Fruit fly (Drosophila melanogaster) whole organism, embryonic: ENCODE measurements around the gene Trmt6.
A peak's percentile ranks its signal among the peaks of the same experiment; 100 is the strongest.

Source experiments
- Atf3 ChIP-seq: fragments of 200-800 bp; sonication (Bioruptor generic); optimal IDR thresholded peaks from 3 replicates; lab custom pipeline; 2016; ENCODE audit warnings: missing biosample characterization, missing genetic modification characterization
- B-H2 ChIP-seq: fragments of 200-800 bp; sonication (Bioruptor generic); optimal IDR thresholded peaks from 2 replicates; lab custom pipeline; 2018; ENCODE audit warnings: missing biosample characterization, mild to moderate bottlenecking, missing genetic modification characterization
- CG10267 ChIP-seq: fragments of 200-800 bp; sonication (Bioruptor generic); optimal IDR thresholded peaks from 2 replicates; lab custom pipeline; 2018; ENCODE audit warnings: missing biosample characterization, mild to moderate bottlenecking, missing genetic modification characterization, moderate library complexity
- CG12236 ChIP-seq: fragments of 200-800 bp; sonication (Bioruptor generic); optimal IDR thresholded peaks from 2 replicates; lab custom pipeline; 2016; ENCODE audit warnings: missing biosample characterization, missing genetic modification characterization
- CG16779 ChIP-seq: fragments of 200-800 bp; sonication (Bioruptor generic); IDR thresholded peaks from 2 replicates; pipeline ENCODE4 v1.3.6; 2022; ENCODE audit warnings: missing biosample characterization, missing genetic modification characterization
- CG2120 ChIP-seq: fragments of 200-800 bp; sonication (Bioruptor generic); optimal IDR thresholded peaks from 3 replicates; lab custom pipeline; 2016; ENCODE audit warnings: missing biosample characterization, missing genetic modification characterization
- CG2202 ChIP-seq: fragments of 200-800 bp; sonication (Bioruptor generic); optimal IDR thresholded peaks from 2 replicates; lab custom pipeline; 2018; ENCODE audit warnings: missing biosample characterization, mild to moderate bottlenecking, missing genetic modification characterization
- CG31388 ChIP-seq: fragments of 200-800 bp; sonication (Bioruptor generic); optimal IDR thresholded peaks from 2 replicates; lab custom pipeline; 2016; ENCODE audit warnings: missing biosample characterization, missing genetic modification characterization
- CG33213 ChIP-seq: fragments of 200-800 bp; sonication (Bioruptor generic); optimal IDR thresholded peaks from 3 replicates; lab custom pipeline; 2016; ENCODE audit warnings: missing biosample characterization, missing genetic modification characterization
- CG34224 ChIP-seq: fragments of 200-800 bp; sonication (Bioruptor generic); IDR thresholded peaks from 3 replicates; pipeline ENCODE4 v1.3.6; 2022; ENCODE audit warnings: missing biosample characterization, missing genetic modification characterization; ENCODE audit not compliant: partially characterized antibody
- CG4360 ChIP-seq: fragments of 200-800 bp; sonication (Bioruptor generic); IDR thresholded peaks from 2 replicates; pipeline ENCODE4 v1.3.6; 2022; ENCODE audit warnings: missing biosample characterization, missing genetic modification characterization
- CG4707 ChIP-seq: fragments of 200-800 bp; sonication (Bioruptor generic); optimal IDR thresholded peaks from 2 replicates; lab custom pipeline; 2018; ENCODE audit warnings: missing biosample characterization, mild to moderate bottlenecking, missing genetic modification characterization, moderate library complexity
- CG7928 ChIP-seq: fragments of 200-800 bp; sonication (Bioruptor generic); optimal IDR thresholded peaks from 2 replicates; lab custom pipeline; 2017; ENCODE audit warnings: missing biosample characterization, mild to moderate bottlenecking, missing genetic modification characterization
- CG8765 ChIP-seq: fragments of 200-800 bp; sonication (Bioruptor generic); IDR thresholded peaks from 2 replicates; pipeline ENCODE4 v1.3.6; 2022; ENCODE audit warnings: missing biosample characterization, missing genetic modification characterization
- CG8944 ChIP-seq: fragments of 200-800 bp; sonication (Bioruptor generic); optimal IDR thresholded peaks from 3 replicates; lab custom pipeline; 2016; ENCODE audit warnings: missing biosample characterization, missing genetic modification characterization
- Chrac-16 ChIP-seq: fragments of 200-800 bp; sonication (Bioruptor generic); optimal IDR thresholded peaks from 3 replicates; lab custom pipeline; 2016; ENCODE audit warnings: missing biosample characterization, missing genetic modification characterization
- D19B ChIP-seq: fragments of 200-800 bp; sonication (Bioruptor generic); optimal IDR thresholded peaks from 2 replicates; lab custom pipeline; 2017; ENCODE audit warnings: missing biosample characterization, mild to moderate bottlenecking, missing genetic modification characterization
- Dbx ChIP-seq: fragments of 200-800 bp; sonication (Bioruptor generic); IDR thresholded peaks from 3 replicates; pipeline ENCODE4 v1.3.6; 2022; ENCODE audit warnings: missing biosample characterization, missing genetic modification characterization
- Dip3 ChIP-seq: fragments of 200-800 bp; sonication (Bioruptor generic); optimal IDR thresholded peaks from 3 replicates; lab custom pipeline; 2016; ENCODE audit warnings: missing biosample characterization, missing genetic modification characterization
- Fer3 ChIP-seq: fragments of 200-800 bp; sonication (Bioruptor generic); optimal IDR thresholded peaks from 2 replicates; lab custom pipeline; 2018; ENCODE audit warnings: missing biosample characterization, mild to moderate bottlenecking, missing genetic modification characterization, moderate library complexity
- Gsc ChIP-seq: fragments of 200-800 bp; sonication (Bioruptor generic); IDR thresholded peaks from 2 replicates; pipeline ENCODE4 v1.3.6; 2022; ENCODE audit warnings: missing biosample characterization, missing genetic modification characterization
- HHEX ChIP-seq: fragments of 200-800 bp; sonication (Bioruptor generic); optimal IDR thresholded peaks from 3 replicates; lab custom pipeline; 2017; ENCODE audit warnings: missing biosample characterization, mild to moderate bottlenecking, missing genetic modification characterization, missing genetic modification reagents
- Hmr ChIP-seq: fragments of 200-800 bp; sonication (Bioruptor generic); optimal IDR thresholded peaks from 3 replicates; lab custom pipeline; 2017; ENCODE audit warnings: mild to moderate bottlenecking, missing biosample characterization, missing genetic modification reagents, missing genetic modification characterization
- Hmx ChIP-seq: fragments of 200-800 bp; sonication (Bioruptor generic); optimal IDR thresholded peaks from 2 replicates; lab custom pipeline; 2016; ENCODE audit warnings: missing biosample characterization, missing genetic modification characterization
- Lhr ChIP-seq: fragments of 200-800 bp; sonication (Bioruptor generic); optimal IDR thresholded peaks from 3 replicates; lab custom pipeline; 2017; ENCODE audit warnings: mild to moderate bottlenecking, missing biosample characterization, missing genetic modification reagents, missing genetic modification characterization
- Opbp ChIP-seq: fragments of 200-800 bp; sonication (Bioruptor generic); IDR thresholded peaks from 3 replicates; pipeline ENCODE4 v1.3.6; 2022; ENCODE audit warnings: missing biosample characterization, missing genetic modification characterization; ENCODE audit not compliant: partially characterized antibody
- PHDP ChIP-seq: fragments of 200-800 bp; sonication (Bioruptor generic); optimal IDR thresholded peaks from 3 replicates; lab custom pipeline; 2018; ENCODE audit warnings: missing biosample characterization, mild to moderate bottlenecking, missing genetic modification characterization, moderate library complexity
- Sin3A ChIP-seq: fragments of >200 bp; optimal IDR thresholded peaks from 2 replicates; lab custom pipeline; 2018
- Sry-β ChIP-seq: fragments of 200-800 bp; sonication (Bioruptor generic); optimal IDR thresholded peaks from 2 replicates; lab custom pipeline; 2018; ENCODE audit warnings: missing biosample characterization, mild to moderate bottlenecking, missing genetic modification characterization, moderate library complexity
- ab ChIP-seq: fragments of 200-800 bp; sonication (Bioruptor generic); optimal IDR thresholded peaks from 2 replicates; lab custom pipeline; 2016; ENCODE audit warnings: missing biosample characterization, missing genetic modification characterization
- ara ChIP-seq: fragments of 200-800 bp; sonication (Bioruptor generic); IDR thresholded peaks from 2 replicates; pipeline ENCODE4 v1.3.6; 2022; ENCODE audit warnings: missing biosample characterization, missing genetic modification characterization
- cas ChIP-seq: fragments of 200-800 bp; sonication (Bioruptor generic); IDR thresholded peaks from 2 replicates; pipeline ENCODE4 v1.3.6; 2022; ENCODE audit warnings: missing biosample characterization, missing genetic modification characterization
- corto ChIP-seq: fragments of 200-800 bp; sonication (Bioruptor generic); optimal IDR thresholded peaks from 2 replicates; lab custom pipeline; 2016; ENCODE audit warnings: missing biosample characterization, mild to moderate bottlenecking, missing genetic modification characterization, moderate library complexity
- dysf ChIP-seq: fragments of 200-800 bp; sonication (Bioruptor generic); IDR thresholded peaks from 3 replicates; pipeline ENCODE4 v1.3.6; 2022; ENCODE audit warnings: missing biosample characterization, missing genetic modification characterization
- grau ChIP-seq: fragments of 200-800 bp; optimal IDR thresholded peaks from 3 replicates; lab custom pipeline; 2019; ENCODE audit warnings: missing biosample characterization, mild to moderate bottlenecking, missing genetic modification characterization, moderate library complexity
- ind ChIP-seq: fragments of 200-800 bp; sonication (Bioruptor generic); optimal IDR thresholded peaks from 3 replicates; lab custom pipeline; 2016; ENCODE audit warnings: missing biosample characterization, missing genetic modification characterization
- klu ChIP-seq: fragments of 200-800 bp; sonication (Bioruptor generic); IDR thresholded peaks from 2 replicates; pipeline ENCODE4 v1.3.6; 2022; ENCODE audit warnings: missing biosample characterization, missing genetic modification characterization
- kni ChIP-seq: fragments of 200-800 bp; sonication (Bioruptor generic); optimal IDR thresholded peaks from 3 replicates; lab custom pipeline; 2017; ENCODE audit warnings: mild to moderate bottlenecking, missing biosample characterization, missing genetic modification reagents, missing genetic modification characterization
- lmd ChIP-seq: fragments of 200-800 bp; sonication (Bioruptor generic); IDR thresholded peaks from 2 replicates; pipeline ENCODE4 v1.3.6; 2022; ENCODE audit warnings: missing biosample characterization, missing genetic modification characterization
- nmo ChIP-seq: fragments of 200-800 bp; sonication (Bioruptor generic); optimal IDR thresholded peaks from 2 replicates; lab custom pipeline; 2018; ENCODE audit warnings: missing biosample characterization, mild to moderate bottlenecking, missing genetic modification characterization, moderate library complexity
- pho ChIP-seq: fragments of 200-800 bp; sonication (Bioruptor generic); optimal IDR thresholded peaks from 2 replicates; lab custom pipeline; 2016; ENCODE audit warnings: missing biosample characterization, missing genetic modification characterization
- phol ChIP-seq: fragments of 200-800 bp; sonication (Bioruptor generic); optimal IDR thresholded peaks from 3 replicates; lab custom pipeline; 2018; ENCODE audit warnings: missing biosample characterization, mild to moderate bottlenecking, missing genetic modification characterization, moderate library complexity
- pita ChIP-seq: fragments of 200-800 bp; sonication (Bioruptor generic); optimal IDR thresholded peaks from 2 replicates; lab custom pipeline; 2017; ENCODE audit warnings: missing biosample characterization, mild to moderate bottlenecking, missing genetic modification characterization
- pnt ChIP-seq: fragments of 200-800 bp; sonication (Bioruptor generic); optimal IDR thresholded peaks from 3 replicates; lab custom pipeline; 2016; ENCODE audit warnings: missing biosample characterization, missing genetic modification characterization
- sna ChIP-seq: fragments of 200-800 bp; sonication (Bioruptor generic); IDR thresholded peaks from 2 replicates; pipeline ENCODE4 v1.3.6; 2022; ENCODE audit warnings: missing biosample characterization, missing genetic modification characterization; ENCODE audit not compliant: partially characterized antibody
- sob ChIP-seq: fragments of 200-800 bp; sonication (Bioruptor generic); IDR thresholded peaks from 2 replicates; pipeline ENCODE4 v1.3.6; 2022; ENCODE audit warnings: missing biosample characterization, missing genetic modification characterization
- ttk ChIP-seq: fragments of 200-800 bp; sonication (Bioruptor generic); IDR thresholded peaks from 2 replicates; pipeline ENCODE4 v2.1.2; 2022; ENCODE audit warnings: missing biosample characterization, missing genetic modification characterization
- usp ChIP-seq: fragments of >200 bp; optimal IDR thresholded peaks from 2 replicates; lab custom pipeline; 2017; ENCODE audit warnings: missing biosample characterization, missing genetic modification characterization
- vnd ChIP-seq: fragments of 200-800 bp; sonication (Bioruptor generic); IDR thresholded peaks from 3 replicates; pipeline ENCODE4 v1.3.6; 2022; ENCODE audit warnings: missing biosample characterization, missing genetic modification characterization; ENCODE audit not compliant: partially characterized antibody
- zf30C ChIP-seq: fragments of 200-800 bp; sonication (Bioruptor generic); optimal IDR thresholded peaks from 3 replicates; lab custom pipeline; 2018; ENCODE audit warnings: missing biosample characterization, mild to moderate bottlenecking, missing genetic modification characterization

Gene Trmt6

dm6 chr2L:6610683-6611373 is 48.7 kb upstream of the Trmt6 start, which contains the start of gene CG11050 (continued):
- TF ChIP-seq Gsc (GFP tag; lab: Robert Waterston, UW) = no peak
- peak; percentile 88 for TF ChIP-seq CG16779 (GFP tag; lab: Robert Waterston, UW)
- peak; percentile 91 for TF ChIP-seq pho
- peak; percentile 74 for TF ChIP-seq lmd
- peak; percentile 79 for TF ChIP-seq phol
- TF ChIP-seq Dip3 (GFP tag; lab: Kevin White, UChicago) = peak; percentile 71
- TF ChIP-seq CG4707 (GFP tag; lab: Kevin White, UChicago) = peak; percentile 66
- TF ChIP-seq ind = peak; percentile 77
- TF ChIP-seq CG8765 (GFP tag; lab: Robert Waterston, UW) = peak; percentile 66
- peak; percentile 67; the same call in 2 of the 3 replicates for TF ChIP-seq Opbp (GFP tag; lab: Robert Waterston, UW)
- peak; percentile 62 for TF ChIP-seq CG12236 (GFP tag; lab: Kevin White, UChicago)
- peak; percentile 94 for TF ChIP-seq Hmr
- TF ChIP-seq cas (GFP tag; lab: Robert Waterston, UW) = peak; percentile 80
- peak; percentile 51 for TF ChIP-seq CG31388 (GFP tag; lab: Kevin White, UChicago)
- peak; percentile 64 for TF ChIP-seq CG34224
- peak; percentile 99 for TF ChIP-seq zf30C (GFP tag; lab: Kevin White, UChicago)
- TF ChIP-seq Sry-β (GFP tag; lab: Kevin White, UChicago) = peak; percentile 40
- TF ChIP-seq CG2120 (GFP tag; lab: Kevin White, UChicago) = peak; percentile 91
- peak; percentile 60 for TF ChIP-seq Fer3
- TF ChIP-seq usp = no peak
- peak; percentile 59 for TF ChIP-seq klu (GFP tag; lab: Robert Waterston, UW)
- TF ChIP-seq pita (GFP tag; lab: Kevin White, UChicago) = peak; percentile 90
- TF ChIP-seq CG2202 (tag; lab: Kevin White, UChicago) = peak; percentile 35
- TF ChIP-seq PHDP (tag; lab: Kevin White, UChicago) = peak; percentile 83
- peak; percentile 81 for TF ChIP-seq CG10267
- peak; percentile 13; the same call in 1 of the 2 replicates for TF ChIP-seq CG4360 (GFP tag; lab: Robert Waterston, UW)
- peak; percentile 99 for TF ChIP-seq CG7928 (GFP tag; lab: Kevin White, UChicago)
- TF ChIP-seq pnt (GFP tag; lab: Kevin White, UChicago) = peak; percentile 75
- peak; percentile 69 for TF ChIP-seq ara (GFP tag; lab: Robert Waterston, UW)
- peak; percentile 86 for TF ChIP-seq sob
- no peak for TF ChIP-seq corto
- TF ChIP-seq ttk (GFP tag; lab: Robert Waterston, UW) = peak; percentile 67
- TF ChIP-seq dysf (GFP tag; lab: Robert Waterston, UW) = peak; percentile 78
- TF ChIP-seq vnd = no peak
- no peak for TF ChIP-seq kni (GFP tag; lab: Kevin White, UChicago)
- TF ChIP-seq Hmx (GFP tag; lab: Kevin White, UChicago) = no peak
- peak; percentile 97 for TF ChIP-seq Atf3 (GFP tag; lab: Kevin White, UChicago)
- TF ChIP-seq CG33213 (GFP tag; lab: Kevin White, UChicago) = peak; percentile 97
- peak; percentile 66 for TF ChIP-seq HHEX (GFP tag; lab: Kevin White, UChicago)
- TF ChIP-seq Lhr = peak; percentile 99
- peak; percentile 30 for TF ChIP-seq ab (GFP tag; lab: Kevin White, UChicago)
- TF ChIP-seq Dbx (GFP tag; lab: Robert Waterston, UW) = peak; percentile 88
- peak; percentile 74 for TF ChIP-seq Chrac-16 (GFP tag; lab: Kevin White, UChicago)
- peak; percentile 73 for TF ChIP-seq sna (GFP tag; lab: Robert Waterston, UW)
- peak; percentile 77 for TF ChIP-seq nmo
- TF ChIP-seq Sin3A (lab: Kevin White, UChicago) = peak; percentile 33
- TF ChIP-seq grau (tag; lab: Kevin White, UChicago) = peak; percentile 99
- TF ChIP-seq B-H2 (GFP tag; lab: Kevin White, UChicago) = peak; percentile 58
- peak; percentile 87 for TF ChIP-seq CG8944 (GFP tag; lab: Kevin White, UChicago)
- TF ChIP-seq D19B (GFP tag; lab: Kevin White, UChicago) = peak; percentile 49
